Fruit fly (Drosophila melanogaster) whole organism, adult: Measurements from ENCODE around the gene Tfb5.
A peak's percentile ranks its signal among the peaks of the same experiment; 100 is the strongest.

Experiments
- CG11617 ChIP-seq: fragments of 200-800 bp; sonication (Bioruptor generic); optimal IDR thresholded peaks from 2 replicates; lab custom pipeline; 2017; ENCODE audit warnings: mild to moderate bottlenecking, missing biosample characterization, missing genetic modification reagents, missing genetic modification characterization
- CG12768 ChIP-seq: fragments of 200-800 bp; sonication (Bioruptor generic); optimal IDR thresholded peaks from 2 replicates; lab custom pipeline; 2017; ENCODE audit warnings: missing biosample characterization, missing genetic modification characterization, mild to moderate bottlenecking, moderate library complexity, missing genetic modification reagents
- CG14711 ChIP-seq: fragments of 200-800 bp; sonication (Bioruptor generic); optimal IDR thresholded peaks from 2 replicates; lab custom pipeline; 2018; ENCODE audit warnings: missing biosample characterization, mild to moderate bottlenecking, missing genetic modification characterization, moderate library complexity
- CG1620 ChIP-seq: fragments of 200-800 bp; sonication (Bioruptor generic); optimal IDR thresholded peaks from 2 replicates; lab custom pipeline; 2016; ENCODE audit warnings: missing biosample characterization, missing genetic modification characterization
- CG33017 ChIP-seq: fragments of 200-800 bp; sonication (Bioruptor generic); optimal IDR thresholded peaks from 2 replicates; lab custom pipeline; 2018; ENCODE audit warnings: missing biosample characterization, mild to moderate bottlenecking, missing genetic modification characterization, moderate library complexity
- CG7045 ChIP-seq: fragments of 200-800 bp; sonication (Bioruptor generic); optimal IDR thresholded peaks from 2 replicates; lab custom pipeline; 2017; ENCODE audit warnings: missing biosample characterization, mild to moderate bottlenecking, missing genetic modification characterization
- CG7101 ChIP-seq: fragments of 200-800 bp; sonication (Bioruptor generic); optimal IDR thresholded peaks from 2 replicates; lab custom pipeline; 2018; ENCODE audit warnings: missing biosample characterization, mild to moderate bottlenecking, missing genetic modification characterization, moderate library complexity
- Hr96 ChIP-seq: fragments of 200-800 bp; sonication (Bioruptor generic); optimal IDR thresholded peaks from 2 replicates; lab custom pipeline; 2016; ENCODE audit warnings: missing biosample characterization, missing genetic modification characterization
- Mnt ChIP-seq: fragments of 200-800 bp; sonication (Bioruptor generic); optimal IDR thresholded peaks from 2 replicates; lab custom pipeline; 2016; ENCODE audit warnings: missing biosample characterization, mild to moderate bottlenecking, missing genetic modification characterization
- bab1 ChIP-seq: fragments of 200-800 bp; sonication (Bioruptor generic); optimal IDR thresholded peaks from 3 replicates; lab custom pipeline; 2019; ENCODE audit warnings: missing biosample characterization, mild to moderate bottlenecking, missing genetic modification characterization, moderate library complexity
- kay ChIP-seq: fragments of 200-800 bp; sonication (Bioruptor generic); peaks from one replicate; lab custom pipeline; 2016; ENCODE audit warnings: missing biosample characterization, missing genetic modification characterization, borderline replicate concordance
- pad ChIP-seq: fragments of 200-800 bp; sonication (Bioruptor generic); optimal IDR thresholded peaks from 3 replicates; lab custom pipeline; 2017; ENCODE audit warnings: missing biosample characterization, missing genetic modification characterization, mild to moderate bottlenecking, moderate library complexity, missing genetic modification reagents
- tj ChIP-seq: fragments of 200-800 bp; sonication (Bioruptor generic); optimal IDR thresholded peaks from 3 replicates; lab custom pipeline; 2017; ENCODE audit warnings: missing biosample characterization, mild to moderate bottlenecking, missing genetic modification characterization, moderate library complexity
- toe ChIP-seq: fragments of 200-800 bp; sonication (Bioruptor generic); optimal IDR thresholded peaks from 2 replicates; lab custom pipeline; 2016; ENCODE audit warnings: missing biosample characterization, missing genetic modification characterization

- TF ChIP-seq Hr96 (GFP tag; lab: Kevin White, UChicago) (no peak), pad (no peak), CG7101 (tag; lab: Kevin White, UChicago) (no peak), CG14711 (tag; lab: Kevin White, UChicago) (no peak), CG7045 (GFP tag; lab: Kevin White, UChicago) (no peak), kay (GFP tag; lab: Kevin White, UChicago) (peak; percentile 41), CG33017 (tag; lab: Kevin White, UChicago) (no peak), Mnt (GFP tag; lab: Kevin White, UChicago) (no peak), CG12768 (GFP tag; lab: Kevin White, UChicago) (no peak), tj (no peak), CG1620 (no peak), toe (GFP tag; lab: Kevin White, UChicago) (no peak), bab1 (GFP tag; lab: Kevin White, UChicago) (no peak), CG11617 (GFP tag; lab: Kevin White, UChicago) (no peak)
Measured at dm6 chr2L:5001582-5001929, 9.1 kb downstream of the Tfb5 start.
